Worm (Caenorhabditis elegans) whole organism, L1 larva: ENCODE results near the gene K02F6.3.

Source experiments
- C16A3.4 ChIP-seq: fragments of 150-350 bp; optimal IDR thresholded peaks from 2 replicates; lab custom pipeline; 2014; ENCODE audit warnings: missing biosample characterization, missing genetic modification characterization
- C34B4.2 ChIP-seq: sonication (generic microtip); optimal IDR thresholded peaks from 2 replicates; lab custom pipeline; 2017; ENCODE audit warnings: mild to moderate bottlenecking, missing genetic modification characterization, missing compliant biosample characterization
- aha-1 ChIP-seq: fragments of 150-350 bp; optimal IDR thresholded peaks from 2 replicates; lab custom pipeline; 2014; ENCODE audit warnings: missing biosample characterization, missing genetic modification characterization
- alr-1 ChIP-seq: fragments of 200-800 bp; sonication (Bioruptor generic); optimal IDR thresholded peaks from 2 replicates; lab custom pipeline; 2018; ENCODE audit warnings: borderline replicate concordance, mild to moderate bottlenecking, missing genetic modification characterization, missing compliant biosample characterization
- aly-2 ChIP-seq: fragments of 150-350 bp; optimal IDR thresholded peaks from 2 replicates; lab custom pipeline; 2014; ENCODE audit warnings: missing biosample characterization, missing genetic modification characterization
- ama-1 ChIP-seq: fragments of 150-350 bp; optimal IDR thresholded peaks from 2 replicates; lab custom pipeline; 2014
- ceh-82 ChIP-seq, 3 experiments: fragments of 150-350 bp in 1 of 3; sonication (generic microtip) in 2 of 3; optimal IDR thresholded peaks; 2 replicates each; lab custom pipeline; 2014 to 2017; ENCODE audit warnings: missing biosample characterization in 3 of 3, missing genetic modification characterization in 3 of 3
- ceh-90 ChIP-seq: sonication (generic microtip); optimal IDR thresholded peaks from 2 replicates; lab custom pipeline; 2016; ENCODE audit warnings: missing genetic modification characterization, missing compliant biosample characterization
- ces-1 ChIP-seq: fragments of 150-350 bp; optimal IDR thresholded peaks from 2 replicates; lab custom pipeline; 2014; ENCODE audit warnings: missing biosample characterization, missing genetic modification reagents, missing genetic modification characterization
- dpl-1 ChIP-seq, 3 experiments: fragments of 150-350 bp in 2 of 3; sonication (generic microtip) in 1 of 3; optimal IDR thresholded peaks; 2 replicates each; lab custom pipeline; 2014 to 2017; ENCODE audit warnings: missing biosample characterization in 3 of 3, missing genetic modification characterization in 3 of 3, missing genetic modification reagents in 3 of 3
- egl-13 ChIP-seq: sonication (generic microtip); optimal IDR thresholded peaks from 2 replicates; lab custom pipeline; 2016; ENCODE audit warnings: missing genotype, missing genetic modification reagents, missing genetic modification characterization, missing compliant biosample characterization
- fkh-4 ChIP-seq: sonication (generic microtip); optimal IDR thresholded peaks from 2 replicates; lab custom pipeline; 2016; ENCODE audit warnings: missing compliant biosample characterization, missing genetic modification characterization, borderline replicate concordance
- fkh-8 ChIP-seq: sonication (generic microtip); optimal IDR thresholded peaks from 2 replicates; lab custom pipeline; 2016; ENCODE audit warnings: mild to moderate bottlenecking, missing genetic modification characterization, missing compliant biosample characterization
- hlh-17 ChIP-seq: fragments of 200-800 bp; sonication (Bioruptor generic); optimal IDR thresholded peaks from 2 replicates; lab custom pipeline; 2018; ENCODE audit warnings: missing genetic modification characterization, mild to moderate bottlenecking, missing compliant biosample characterization, moderate library complexity, borderline replicate concordance
- irx-1 ChIP-seq: sonication (generic microtip); optimal IDR thresholded peaks from 2 replicates; lab custom pipeline; 2016; ENCODE audit warnings: missing genetic modification characterization, missing compliant biosample characterization
- isw-1 ChIP-seq: fragments of 200-800 bp; sonication (Bioruptor generic); IDR thresholded peaks from 2 replicates; pipeline ENCODE4 v1.3.6; 2022; ENCODE audit warnings: missing genetic modification characterization, missing compliant biosample characterization
- jun-1 ChIP-seq: fragments of 150-350 bp; optimal IDR thresholded peaks from 2 replicates; lab custom pipeline; 2014; ENCODE audit warnings: missing biosample characterization, missing genetic modification reagents, missing genetic modification characterization
- lin-35 ChIP-seq, 2 experiments: fragments of 150-350 bp; optimal IDR thresholded peaks; 2 replicates each; lab custom pipeline; 2014; ENCODE audit warnings: missing biosample characterization in 2 of 2, missing genetic modification characterization in 2 of 2, missing genetic modification reagents in 2 of 2
- lin-39 ChIP-seq: fragments of 150-350 bp; optimal IDR thresholded peaks from 2 replicates; lab custom pipeline; 2014; ENCODE audit warnings: missing biosample characterization, missing genetic modification reagents, missing genetic modification characterization
- lir-3 ChIP-seq: sonication (generic microtip); optimal IDR thresholded peaks from 2 replicates; lab custom pipeline; 2016; ENCODE audit warnings: mild to moderate bottlenecking, missing genetic modification characterization, moderate library complexity, missing compliant biosample characterization; ENCODE audit not compliant: poor library complexity
- lsy-2 ChIP-seq, 2 experiments: fragments of 150-350 bp; optimal IDR thresholded peaks; 2 replicates each; lab custom pipeline; 2014; ENCODE audit warnings: missing biosample characterization in 2 of 2, missing genetic modification characterization in 2 of 2
- mef-2 ChIP-seq: fragments of 150-350 bp; optimal IDR thresholded peaks from 2 replicates; lab custom pipeline; 2014; ENCODE audit warnings: missing biosample characterization, missing genetic modification characterization
- mep-1 ChIP-seq: fragments of 150-350 bp; optimal IDR thresholded peaks from 2 replicates; lab custom pipeline; 2014; ENCODE audit warnings: missing biosample characterization, missing genetic modification characterization
- nhr-11 ChIP-seq: fragments of 150-350 bp; optimal IDR thresholded peaks from 2 replicates; lab custom pipeline; 2014; ENCODE audit warnings: missing biosample characterization, missing genetic modification characterization
- nhr-20 ChIP-seq: sonication (generic microtip); optimal IDR thresholded peaks from 2 replicates; lab custom pipeline; 2016; ENCODE audit warnings: mild to moderate bottlenecking, missing genetic modification characterization, missing compliant biosample characterization
- nhr-28 ChIP-seq: fragments of 150-350 bp; optimal IDR thresholded peaks from 2 replicates; lab custom pipeline; 2014; ENCODE audit warnings: missing biosample characterization, missing genetic modification characterization
- nhr-47 ChIP-seq: sonication (generic microtip); optimal IDR thresholded peaks from 2 replicates; lab custom pipeline; 2016; ENCODE audit warnings: mild to moderate bottlenecking, missing genetic modification characterization, moderate library complexity, missing compliant biosample characterization
- nhr-76 ChIP-seq: sonication (generic microtip); optimal IDR thresholded peaks from 2 replicates; lab custom pipeline; 2017; ENCODE audit warnings: missing biosample characterization, missing genetic modification characterization
- nhr-77 ChIP-seq: fragments of 150-350 bp; optimal IDR thresholded peaks from 2 replicates; lab custom pipeline; 2014; ENCODE audit warnings: missing biosample characterization, missing genetic modification characterization
- nhr-84 ChIP-seq: sonication (generic microtip); optimal IDR thresholded peaks from 2 replicates; lab custom pipeline; 2017; ENCODE audit warnings: missing biosample characterization, missing genetic modification characterization
- nhr-85 ChIP-seq: sonication (generic microtip); peaks from one replicate; lab custom pipeline; 2016; ENCODE audit warnings: missing genetic modification characterization, inconsistent platforms, missing compliant biosample characterization
- nhr-90 ChIP-seq: sonication (generic microtip); optimal IDR thresholded peaks from 2 replicates; lab custom pipeline; 2016; ENCODE audit warnings: mild to moderate bottlenecking, missing genetic modification characterization, missing compliant biosample characterization; ENCODE audit not compliant: poor library complexity
- pqm-1 ChIP-seq: sonication (generic microtip); optimal IDR thresholded peaks from 3 replicates; lab custom pipeline; 2017; ENCODE audit warnings: missing biosample characterization, missing genetic modification characterization
- rnt-1 ChIP-seq: sonication (generic microtip); optimal IDR thresholded peaks from 2 replicates; lab custom pipeline; 2016; ENCODE audit warnings: mild to moderate bottlenecking, missing genetic modification characterization, moderate library complexity, missing compliant biosample characterization
- skn-1 ChIP-seq: fragments of 150-350 bp; optimal IDR thresholded peaks from 2 replicates; lab custom pipeline; 2014; ENCODE audit warnings: missing biosample characterization, missing genetic modification characterization
- snu-23 ChIP-seq: sonication (generic microtip); optimal IDR thresholded peaks from 2 replicates; lab custom pipeline; 2016; ENCODE audit warnings: missing genetic modification characterization, missing compliant biosample characterization
- sox-4 ChIP-seq: sonication (generic microtip); optimal IDR thresholded peaks from 2 replicates; lab custom pipeline; 2016; ENCODE audit warnings: missing genetic modification characterization, missing compliant biosample characterization
- sptf-1 ChIP-seq: fragments of 150-350 bp; optimal IDR thresholded peaks from 2 replicates; lab custom pipeline; 2014; ENCODE audit warnings: missing biosample characterization, missing genetic modification characterization
- swsn-7 ChIP-seq: sonication (generic microtip); optimal IDR thresholded peaks from 2 replicates; lab custom pipeline; 2016; ENCODE audit warnings: missing genetic modification characterization, missing compliant biosample characterization
- tlp-1 ChIP-seq: fragments of 150-350 bp; optimal IDR thresholded peaks from 2 replicates; lab custom pipeline; 2014; ENCODE audit warnings: missing biosample characterization, missing genetic modification characterization
- unc-62 ChIP-seq: fragments of 150-350 bp; optimal IDR thresholded peaks from 2 replicates; lab custom pipeline; 2014; ENCODE audit warnings: missing biosample characterization, missing genetic modification reagents, missing genetic modification characterization
- unc-86 ChIP-seq: sonication (generic microtip); optimal IDR thresholded peaks from 2 replicates; lab custom pipeline; 2016; ENCODE audit warnings: missing genetic modification characterization, missing compliant biosample characterization
- unc-98 ChIP-seq: fragments of 200-800 bp; sonication (Bioruptor generic); IDR thresholded peaks from 2 replicates; pipeline ENCODE4 v1.3.6; 2022; ENCODE audit warnings: missing genetic modification characterization, missing compliant biosample characterization
- xbp-1 ChIP-seq: sonication (generic microtip); optimal IDR thresholded peaks from 2 replicates; lab custom pipeline; 2016; ENCODE audit warnings: missing genetic modification characterization, missing compliant biosample characterization
- zag-1 ChIP-seq: fragments of 150-350 bp; optimal IDR thresholded peaks from 2 replicates; lab custom pipeline; 2014; ENCODE audit warnings: missing biosample characterization, missing genetic modification characterization
- zip-4 ChIP-seq: fragments of 200-800 bp; sonication (Bioruptor generic); optimal IDR thresholded peaks from 2 replicates; lab custom pipeline; 2018; ENCODE audit warnings: mild to moderate bottlenecking, missing genetic modification characterization, moderate library complexity, missing compliant biosample characterization
- ztf-4 ChIP-seq: fragments of 150-350 bp; optimal IDR thresholded peaks from 2 replicates; lab custom pipeline; 2014; ENCODE audit warnings: missing biosample characterization, missing genetic modification characterization

K02F6.3 gene

ce11 chrII:2518487-2518886, 27.5 kb upstream of the K02F6.3 start:
- TF ChIP-seq nhr-77 (tag; lab: Kevin White, UChicago) (no peak), nhr-90 (tag; lab: Kevin White, UChicago) (no peak), xbp-1 (no peak), sptf-1 (tag; lab: Kevin White, UChicago) (no peak), unc-62 (GFP tag; lab: Kevin White, UChicago) (no peak), ama-1 (no peak), lir-3 (no peak), ceh-82 (tag; optimal IDR thresholded peaks at IDR 0.05; lab: Kevin White, UChicago) (no peak), nhr-84 (tag; lab: Kevin White, UChicago) (no peak), ceh-90 (tag; lab: Kevin White, UChicago) (no peak), unc-98 (no peak), aly-2 (tag; lab: Kevin White, UChicago) (no peak), irx-1 (tag; lab: Kevin White, UChicago) (no peak), nhr-47 (tag; lab: Kevin White, UChicago) (no peak), tlp-1 (tag; lab: Kevin White, UChicago) (no peak), dpl-1 (GFP tag; optimal IDR thresholded peaks at IDR 0.05; lab: Kevin White, UChicago) (no peak), mef-2 (tag; lab: Kevin White, UChicago) (no peak), zip-4 (GFP tag; lab: Kevin White, UChicago) (no peak), pqm-1 (tag; lab: Kevin White, UChicago) (no peak)

- TF ChIP-seq nhr-76 (tag; lab: Kevin White, UChicago), result no peak
- TF ChIP-seq lsy-2 (tag; optimal IDR thresholded peaks at IDR 0.05; lab: Kevin White, UChicago), result no peak
- no peak for TF ChIP-seq C34B4.2 (tag; lab: Kevin White, UChicago)
- no peak for TF ChIP-seq aly-2 (tag; lab: Kevin White, UChicago)
- no peak for TF ChIP-seq aha-1 (tag; lab: Kevin White, UChicago)
- TF ChIP-seq mef-2 (tag; lab: Kevin White, UChicago), result no peak
These were observed 24.1 kb upstream of the K02F6.3 start, which contains the start of gene bath-13 for ce11 chrII:2521960-2522359. bath-13 (minus strand) TSS chrII:2522060.

ce11 chrII:2525652-2526051, 20.4 kb upstream of the K02F6.3 start:
- TF ChIP-seq nhr-20 (tag; lab: Kevin White, UChicago), result no peak
- no peak for TF ChIP-seq C16A3.4
- no peak for TF ChIP-seq sox-4 (tag; lab: Kevin White, UChicago)
- no peak for TF ChIP-seq nhr-11 (tag; lab: Kevin White, UChicago)
- no peak for TF ChIP-seq egl-13 (tag; lab: Kevin White, UChicago)
- no peak for TF ChIP-seq fkh-4 (tag; lab: Kevin White, UChicago)
- TF ChIP-seq alr-1, result no peak
- TF ChIP-seq isw-1 (GFP tag; lab: Robert Waterston, UW), result no peak
- TF ChIP-seq skn-1 (tag; lab: Kevin White, UChicago), result no peak
- TF ChIP-seq swsn-7, result no peak
- TF ChIP-seq fkh-8 (tag; lab: Kevin White, UChicago), result no peak
- TF ChIP-seq unc-86 (tag; lab: Kevin White, UChicago), result no peak
- no peak for TF ChIP-seq sptf-1 (tag; lab: Kevin White, UChicago)
- TF ChIP-seq rnt-1, result no peak
- no peak for TF ChIP-seq xbp-1
- no peak for TF ChIP-seq jun-1

- TF ChIP-seq nhr-85 (tag; lab: Kevin White, UChicago) (no peak), lin-39 (tag; lab: Kevin White, UChicago) (no peak), zag-1 (no peak), ces-1 (GFP tag; lab: Kevin White, UChicago) (no peak), mep-1 (no peak), egl-13 (tag; lab: Kevin White, UChicago) (no peak), hlh-17 (GFP tag; lab: Kevin White, UChicago) (no peak), ceh-82 (tag; optimal IDR thresholded peaks at IDR 0.05; lab: Kevin White, UChicago) (no peak), jun-1 (no peak), swsn-7 (no peak), zip-4 (GFP tag; lab: Kevin White, UChicago) (no peak), aly-2 (tag; lab: Kevin White, UChicago) (no peak), ztf-4 (tag; lab: Kevin White, UChicago) (no peak), sox-4 (tag; lab: Kevin White, UChicago) (no peak), pqm-1 (tag; lab: Kevin White, UChicago) (no peak), snu-23 (GFP tag; lab: Kevin White, UChicago) (no peak), nhr-28 (no peak), nhr-47 (tag; lab: Kevin White, UChicago) (no peak), lin-35 (GFP tag; optimal IDR thresholded peaks at IDR 0.05; lab: Kevin White, UChicago) (no peak)
These were observed 19.1 kb upstream of the K02F6.3 start for ce11 chrII:2526887-2527286.
